Worm (Caenorhabditis elegans) whole organism, young adult: ENCODE results near the gene fkh-3.

Experiments used
- B0261.1 ChIP-seq: sonication (generic microtip); optimal IDR thresholded peaks from 2 replicates; lab custom pipeline; 2016; ENCODE audit warnings: mild to moderate bottlenecking, missing genetic modification characterization, moderate library complexity, missing compliant biosample characterization
- B0336.3 ChIP-seq: fragments of 200-800 bp; sonication (Bioruptor generic); IDR thresholded peaks from 2 replicates; pipeline ENCODE4 v1.3.6; 2022; ENCODE audit warnings: missing genetic modification characterization, missing compliant biosample characterization
- C06A6.2 ChIP-seq: fragments of 200-800 bp; sonication (Bioruptor generic); conservative IDR thresholded peaks from 2 replicates; pipeline ENCODE4 v1.3.6; 2022; ENCODE audit warnings: missing genetic modification characterization, missing compliant biosample characterization
- F10E7.11 ChIP-seq: sonication (generic microtip); optimal IDR thresholded peaks from 2 replicates; lab custom pipeline; 2017; ENCODE audit warnings: mild to moderate bottlenecking, missing genetic modification characterization, moderate library complexity, missing compliant biosample characterization
- F23B12.7 ChIP-seq: sonication (generic microtip); optimal IDR thresholded peaks from 2 replicates; lab custom pipeline; 2017; ENCODE audit warnings: missing genetic modification characterization, mild to moderate bottlenecking, missing compliant biosample characterization, antibody characterized with exemption, moderate library complexity; ENCODE audit not compliant: insufficient read depth
- F52B5.7 ChIP-seq: sonication (generic microtip); optimal IDR thresholded peaks from 2 replicates; lab custom pipeline; 2016; ENCODE audit warnings: mild to moderate bottlenecking, missing genetic modification characterization, missing compliant biosample characterization
- F55B11.4 ChIP-seq: sonication (generic microtip); optimal IDR thresholded peaks from 2 replicates; lab custom pipeline; 2016; ENCODE audit warnings: missing compliant biosample characterization, missing genetic modification characterization, borderline replicate concordance; ENCODE audit not compliant: insufficient read depth
- K11D2.4 ChIP-seq: fragments of 200-800 bp; sonication (Bioruptor generic); IDR thresholded peaks from 2 replicates; pipeline ENCODE4 v1.3.6; 2022; ENCODE audit warnings: missing genetic modification reagents, missing genetic modification characterization, missing compliant biosample characterization
- T07F8.4 ChIP-seq: sonication (generic microtip); optimal IDR thresholded peaks from 2 replicates; lab custom pipeline; 2016; ENCODE audit warnings: mild to moderate bottlenecking, missing genetic modification characterization, moderate library complexity, missing compliant biosample characterization
- ZK185.1 ChIP-seq: sonication (generic microtip); optimal IDR thresholded peaks from 2 replicates; lab custom pipeline; 2016; ENCODE audit warnings: mild to moderate bottlenecking, missing genetic modification characterization, missing compliant biosample characterization; ENCODE audit not compliant: poor library complexity, severe bottlenecking
- aptf-3 ChIP-seq: fragments of 200-800 bp; sonication (Bioruptor generic); IDR thresholded peaks from 2 replicates; pipeline ENCODE4 v1.3.6; 2022; ENCODE audit warnings: missing genetic modification characterization, missing compliant biosample characterization
- atf-7 ChIP-seq: sonication (generic microtip); optimal IDR thresholded peaks from 2 replicates; lab custom pipeline; 2017; ENCODE audit warnings: mild to moderate bottlenecking, missing genetic modification characterization, missing compliant biosample characterization
- attf-3 ChIP-seq: fragments of 200-800 bp; sonication (Bioruptor generic); conservative IDR thresholded peaks from 2 replicates; pipeline ENCODE4 v1.3.6; 2022; ENCODE audit warnings: missing genetic modification reagents, missing genetic modification characterization, missing compliant biosample characterization
- cebp-1 ChIP-seq, 2 experiments: fragments of 200-800 bp in 1 of 2; sonication (Bioruptor generic) in 1 of 2; sonication (generic microtip) in 1 of 2; IDR thresholded peaks in 1 of 2; optimal IDR thresholded peaks in 1 of 2; 2 replicates each; pipeline versions ENCODE4 v1.3.6 to Lab custom; 2017 to 2022; ENCODE audit warnings: missing compliant biosample characterization in 2 of 2, missing genetic modification characterization in 2 of 2, mild to moderate bottlenecking in 1 of 2, missing genetic modification reagents in 1 of 2, moderate library complexity in 1 of 2
- ceh-91 ChIP-seq: fragments of 200-800 bp; sonication (Bioruptor generic); IDR thresholded peaks from 2 replicates; pipeline ENCODE4 v1.3.6; 2022; ENCODE audit warnings: missing genetic modification reagents, missing genetic modification characterization, missing compliant biosample characterization
- dox-1 ChIP-seq: fragments of 200-800 bp; sonication (Bioruptor generic); IDR thresholded peaks from 2 replicates; pipeline ENCODE4 v1.3.6; 2022; ENCODE audit warnings: missing genetic modification reagents, missing genetic modification characterization, missing compliant biosample characterization
- dpff-1 ChIP-seq: sonication (generic microtip); optimal IDR thresholded peaks from 2 replicates; lab custom pipeline; 2017; ENCODE audit warnings: mild to moderate bottlenecking, missing genetic modification characterization, missing compliant biosample characterization
- egl-18 ChIP-seq: fragments of 200-800 bp; sonication (Bioruptor generic); IDR thresholded peaks from 2 replicates; pipeline ENCODE4 v1.3.6; 2022; ENCODE audit warnings: missing genetic modification reagents, missing genetic modification characterization, missing compliant biosample characterization
- egl-44 ChIP-seq: fragments of 200-800 bp; sonication (Bioruptor generic); IDR thresholded peaks from 2 replicates; pipeline ENCODE4 v1.3.6; 2022; ENCODE audit warnings: missing genetic modification reagents, missing genetic modification characterization, missing compliant biosample characterization
- ets-4 ChIP-seq: fragments of 200-800 bp; sonication (Bioruptor generic); optimal IDR thresholded peaks from 2 replicates; lab custom pipeline; 2018; ENCODE audit warnings: mild to moderate bottlenecking, missing genetic modification characterization, missing compliant biosample characterization
- hmg-1.2 ChIP-seq: fragments of 200-800 bp; sonication (Bioruptor generic); IDR thresholded peaks from 2 replicates; pipeline ENCODE4 v1.3.6; 2022; ENCODE audit warnings: missing genetic modification reagents, missing genetic modification characterization, missing compliant biosample characterization
- hmg-20 ChIP-seq: fragments of 200-800 bp; sonication (Bioruptor generic); IDR thresholded peaks from 2 replicates; pipeline ENCODE4 v1.3.6; 2022; ENCODE audit warnings: missing genetic modification reagents, missing genetic modification characterization, missing compliant biosample characterization
- hsf-1 ChIP-seq: fragments of 200-800 bp; sonication (Bioruptor generic); IDR thresholded peaks from 2 replicates; pipeline ENCODE4 v1.3.6; 2022; ENCODE audit warnings: missing genetic modification reagents, missing genetic modification characterization, missing compliant biosample characterization
- let-607 ChIP-seq, 2 experiments: fragments of 200-800 bp in 1 of 2; sonication (Bioruptor generic) in 1 of 2; sonication (generic microtip) in 1 of 2; optimal IDR thresholded peaks; 2 replicates each; lab custom pipeline; 2016 to 2018; ENCODE audit warnings: mild to moderate bottlenecking in 2 of 2, missing compliant biosample characterization in 2 of 2, missing genetic modification characterization in 2 of 2, moderate library complexity in 2 of 2, missing genotype in 1 of 2
- lin-40 ChIP-seq: sonication (generic microtip); optimal IDR thresholded peaks from 2 replicates; lab custom pipeline; 2016; ENCODE audit warnings: missing genetic modification characterization, mild to moderate bottlenecking, missing compliant biosample characterization, missing genotype, missing genetic modification reagents
- lir-1 ChIP-seq: fragments of 200-800 bp; sonication (Bioruptor generic); conservative IDR thresholded peaks from 2 replicates; pipeline ENCODE4 v1.3.6; 2022; ENCODE audit warnings: missing genetic modification reagents, missing genetic modification characterization, missing compliant biosample characterization
- lsy-27 ChIP-seq: sonication (generic microtip); optimal IDR thresholded peaks from 2 replicates; lab custom pipeline; 2017; ENCODE audit warnings: missing genetic modification characterization, mild to moderate bottlenecking, missing compliant biosample characterization, antibody characterized with exemption, missing genotype, borderline replicate concordance; ENCODE audit not compliant: insufficient read depth
- madf-10 ChIP-seq: sonication (generic microtip); optimal IDR thresholded peaks from 2 replicates; lab custom pipeline; 2016; ENCODE audit warnings: mild to moderate bottlenecking, missing genetic modification characterization, missing compliant biosample characterization
- madf-8 ChIP-seq: fragments of 200-800 bp; sonication (Bioruptor generic); conservative IDR thresholded peaks from 2 replicates; pipeline ENCODE4 v1.3.6; 2022; ENCODE audit warnings: missing genetic modification reagents, missing genetic modification characterization, missing compliant biosample characterization
- nfya-2 ChIP-seq: fragments of 200-800 bp; sonication (Bioruptor generic); IDR thresholded peaks from 2 replicates; pipeline ENCODE4 v1.3.6; 2022; ENCODE audit warnings: missing genetic modification reagents, missing genetic modification characterization, missing compliant biosample characterization
- nhr-80 ChIP-seq: sonication (generic microtip); optimal IDR thresholded peaks from 2 replicates; lab custom pipeline; 2016; ENCODE audit warnings: missing genetic modification characterization, missing compliant biosample characterization
- nhr-90 ChIP-seq: sonication (generic microtip); optimal IDR thresholded peaks from 2 replicates; lab custom pipeline; 2016; ENCODE audit warnings: missing genotype, mild to moderate bottlenecking, missing genetic modification characterization, missing compliant biosample characterization
- rec-8 ChIP-seq, 2 experiments: sonication (generic microtip); optimal IDR thresholded peaks; 2 replicates each; lab custom pipeline; 2016; ENCODE audit warnings: mild to moderate bottlenecking in 2 of 2, missing genetic modification characterization in 2 of 2, missing genetic modification reagents in 2 of 2, missing genotype in 2 of 2, missing biosample characterization in 1 of 2, missing compliant biosample characterization in 1 of 2, moderate library complexity in 1 of 2
- somi-1 ChIP-seq: fragments of 200-800 bp; sonication (Bioruptor generic); optimal IDR thresholded peaks from 2 replicates; lab custom pipeline; 2018; ENCODE audit warnings: mild to moderate bottlenecking, missing genetic modification characterization, missing compliant biosample characterization
- sptf-2 ChIP-seq: fragments of 200-800 bp; sonication (Bioruptor generic); optimal IDR thresholded peaks from 2 replicates; lab custom pipeline; 2018; ENCODE audit warnings: mild to moderate bottlenecking, missing genetic modification characterization, missing compliant biosample characterization
- tbp1 ChIP-seq: fragments of 200-800 bp; sonication (Bioruptor generic); optimal IDR thresholded peaks from 2 replicates; lab custom pipeline; 2018; ENCODE audit warnings: mild to moderate bottlenecking, missing genetic modification characterization, missing compliant biosample characterization
- unc-130 ChIP-seq: sonication (generic microtip); optimal IDR thresholded peaks from 2 replicates; lab custom pipeline; 2016; ENCODE audit warnings: missing genetic modification reagents, missing genetic modification characterization, missing compliant biosample characterization
- unc-62 ChIP-seq: fragments of 150-350 bp; optimal IDR thresholded peaks from 2 replicates; lab custom pipeline; 2014; ENCODE audit warnings: missing biosample characterization, missing genetic modification reagents, missing genetic modification characterization
- xnd-1 ChIP-seq: sonication (generic microtip); optimal IDR thresholded peaks from 2 replicates; lab custom pipeline; 2016; ENCODE audit warnings: missing genotype, missing genetic modification reagents, missing genetic modification characterization, missing compliant biosample characterization
- ztf-22 ChIP-seq: fragments of 200-800 bp; sonication (Bioruptor generic); optimal IDR thresholded peaks from 2 replicates; lab custom pipeline; 2018; ENCODE audit warnings: mild to moderate bottlenecking, missing genetic modification characterization, moderate library complexity, missing compliant biosample characterization
- ztf-3 ChIP-seq: fragments of 200-800 bp; sonication (Bioruptor generic); optimal IDR thresholded peaks from 2 replicates; lab custom pipeline; 2018; ENCODE audit warnings: mild to moderate bottlenecking, missing genetic modification characterization, missing compliant biosample characterization

Gene fkh-3

ce11 chrX:13419884-13420339 is 3.3 kb downstream of the fkh-3 start, which contains the start of gene C29F7.3:
Gene C29F7.3 (minus strand): TSS chrX:13419934.
- TF ChIP-seq tbp1 (GFP tag; lab: Kevin White, UChicago) (peak; percentile 7), ZK185.1 (peak; percentile 20), hmg-1.2 (GFP tag; lab: Robert Waterston, UW) (peak; percentile 58; the same call in 1 of the 2 replicates), F23B12.7 (tag; lab: Kevin White, UChicago) (peak; percentile 15), unc-130 (GFP tag; lab: Kevin White, UChicago) (no peak), ztf-22 (GFP tag; lab: Kevin White, UChicago) (peak; percentile 79), hmg-20 (no peak), madf-10 (tag; lab: Kevin White, UChicago) (peak; percentile 49), unc-62 (GFP tag; lab: Kevin White, UChicago) (peak; percentile 46), dox-1 (peak; percentile 58; the same call in 1 of the 2 replicates), nhr-80 (tag; lab: Kevin White, UChicago) (peak; percentile 95), atf-7 (tag; lab: Kevin White, UChicago) (peak; percentile 23), somi-1 (GFP tag; lab: Kevin White, UChicago) (peak; percentile 16), B0261.1 (tag; lab: Kevin White, UChicago) (no peak), let-607 (tag; optimal IDR thresholded peaks at IDR 0.05; lab: Kevin White, UChicago) (peak; percentile 84 to 92), lin-40 (tag; lab: Kevin White, UChicago) (peak; percentile 78), ets-4 (GFP tag; lab: Kevin White, UChicago) (peak; percentile 54), dpff-1 (no peak), hsf-1 (GFP tag; lab: Robert Waterston, UW) (no peak), egl-44 (GFP tag; lab: Robert Waterston, UW) (0 out of 2 replicates have a peak, but pooled peaks have one; percentile 12), T07F8.4 (tag; lab: Kevin White, UChicago) (no peak)

ce11 chrX:13417479-13417878 is 5.8 kb downstream of the fkh-3 start:
- no peak for TF ChIP-seq unc-62 (GFP tag; lab: Kevin White, UChicago)
- no peak for TF ChIP-seq rec-8 (tag; optimal IDR thresholded peaks at IDR 0.05; lab: Kevin White, UChicago)
- no peak for TF ChIP-seq ceh-91
- no peak for TF ChIP-seq nfya-2 (GFP tag; lab: Robert Waterston, UW)
- TF ChIP-seq lsy-27 = no peak
- TF ChIP-seq B0336.3 (GFP tag; lab: Robert Waterston, UW) = no peak

- peak; percentile 31 for TF ChIP-seq tbp1 (GFP tag; lab: Kevin White, UChicago)
- no peak for TF ChIP-seq F55B11.4 (tag; lab: Kevin White, UChicago)
- peak; percentile 44 for TF ChIP-seq nhr-80 (tag; lab: Kevin White, UChicago)
Measured at ce11 chrX:13415722-13416121, 7.5 kb downstream of the fkh-3 start, which contains the start of gene C29F7.2. Gene C29F7.2 (plus strand): TSS chrX:13416078.

- TF ChIP-seq ztf-3 (GFP tag; lab: Kevin White, UChicago) = no peak
- TF ChIP-seq lsy-27 = no peak
- TF ChIP-seq madf-10 (tag; lab: Kevin White, UChicago) = peak; percentile 44
- TF ChIP-seq tbp1 (GFP tag; lab: Kevin White, UChicago) = peak; percentile 93
- TF ChIP-seq C06A6.2 (GFP tag; lab: Robert Waterston, UW) = no peak
- TF ChIP-seq aptf-3 (GFP tag; lab: Robert Waterston, UW) = no peak
- no peak for TF ChIP-seq lir-1 (GFP tag; lab: Robert Waterston, UW)
- peak; percentile 78 for TF ChIP-seq nhr-90 (tag; lab: Kevin White, UChicago)
- TF ChIP-seq egl-18 = no peak
- TF ChIP-seq sptf-2 = no peak
- no peak for TF ChIP-seq unc-62 (GFP tag; lab: Kevin White, UChicago)
- TF ChIP-seq F52B5.7 (tag; lab: Kevin White, UChicago) = no peak
- TF ChIP-seq madf-8 (GFP tag; lab: Robert Waterston, UW) = no peak
- TF ChIP-seq ceh-91 = no peak
- TF ChIP-seq cebp-1 (GFP tag; IDR thresholded peaks at IDR 0.05; lab: Robert Waterston, UW) = no peak
- TF ChIP-seq cebp-1 (tag; optimal IDR thresholded peaks at IDR 0.05; lab: Kevin White, UChicago) = no peak
- TF ChIP-seq attf-3 (GFP tag; lab: Robert Waterston, UW) = no peak
- TF ChIP-seq K11D2.4 = no peak
- no peak for TF ChIP-seq xnd-1 (tag; lab: Kevin White, UChicago)
- TF ChIP-seq F10E7.11 (tag; lab: Kevin White, UChicago) = no peak
Measured at ce11 chrX:13414974-13415373, 8.3 kb downstream of the fkh-3 start.
